Fruit fly (Drosophila melanogaster) whole organism, prepupa: ENCODE results near the gene CG17078.

Experiments
- CG11762 ChIP-seq: fragments of 200-800 bp; sonication (Bioruptor generic); optimal IDR thresholded peaks from 3 replicates; lab custom pipeline; 2016; ENCODE audit warnings: missing biosample characterization, missing genetic modification characterization; ENCODE audit not compliant: insufficient read depth
- Hr38 ChIP-seq: sonication (Bioruptor generic); optimal IDR thresholded peaks from 2 replicates; lab custom pipeline; 2016; ENCODE audit warnings: missing biosample characterization, missing genetic modification characterization
- fd59A ChIP-seq: fragments of 200-800 bp; sonication (Bioruptor generic); optimal IDR thresholded peaks from 2 replicates; lab custom pipeline; 2017; ENCODE audit warnings: missing biosample characterization, mild to moderate bottlenecking, missing genetic modification characterization, missing genetic modification reagents

DNA sequence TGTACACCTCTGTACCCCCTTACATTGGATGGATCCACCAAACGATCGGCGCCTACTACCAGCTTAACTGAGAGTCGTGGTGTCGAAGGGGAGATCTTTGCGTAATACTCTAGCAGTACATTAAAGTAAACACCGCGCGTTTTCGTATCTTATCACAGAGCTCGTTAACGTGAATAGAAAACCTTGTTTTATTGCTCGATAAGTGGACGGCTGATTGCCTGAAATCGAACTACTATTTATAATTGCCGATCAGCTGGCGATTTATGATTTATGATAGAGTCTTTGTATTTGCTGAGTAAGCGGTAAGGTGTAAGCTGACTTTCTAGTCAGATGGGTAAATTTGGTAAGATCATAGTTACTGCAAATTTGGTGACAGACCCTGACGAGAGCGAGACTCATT lies 44.9 kb upstream of the CG17078 start:
- no peak for TF ChIP-seq Hr38 (GFP tag; lab: Kevin White, UChicago)
- TF ChIP-seq fd59A (GFP tag; lab: Kevin White, UChicago), result no peak
- no peak for TF ChIP-seq CG11762 (GFP tag; lab: Kevin White, UChicago)
